Worm (Caenorhabditis elegans): ENCODE data around the gene mrps-18A.

- TF ChIP-seq tab-1 (GFP tag; IDR thresholded peaks at IDR 0.05), result no peak
- no peak for TF ChIP-seq flt-1 (GFP tag; IDR thresholded peaks at IDR 0.05)
- TF ChIP-seq ztf-29 (GFP tag; IDR thresholded peaks at IDR 0.05), result no peak
- TF ChIP-seq cog-1 (tag; optimal IDR thresholded peaks at IDR 0.05), result no peak
- TF ChIP-seq ztf-23 (GFP tag; IDR thresholded peaks at IDR 0.05), result no peak
- no peak for TF ChIP-seq klf-2 (GFP tag; conservative IDR thresholded peaks at IDR 0.05)
- no peak for TF ChIP-seq T22C8.4 (GFP tag; IDR thresholded peaks at IDR 0.05)
- TF ChIP-seq med-1 (GFP tag; optimal IDR thresholded peaks at IDR 0.05; ENCODE audit: insufficient read depth), result no peak
These were observed 23.5 kb downstream of the mrps-18A start, which contains the start of gene F10E9.4 for ce11 chrIII:8308238-8308637.

All from whole organism, midembryonic.